Worm (Caenorhabditis elegans) whole organism, mixed stage, embryonic: ENCODE results near the gene sprr-2.

ENCODE experiments used
- M03D4.4 ChIP-seq: sonication (generic microtip); optimal IDR thresholded peaks from 2 replicates; lab custom pipeline; 2017; ENCODE audit warnings: mild to moderate bottlenecking, missing genetic modification characterization, missing compliant biosample characterization
- bed-3 ChIP-seq: fragments of 200-800 bp; sonication (Bioruptor generic); optimal IDR thresholded peaks from 3 replicates; lab custom pipeline; 2018; ENCODE audit warnings: mild to moderate bottlenecking, missing genetic modification characterization, moderate library complexity, missing compliant biosample characterization
- blmp-1 ChIP-seq: fragments of 150-350 bp; optimal IDR thresholded peaks from 2 replicates; lab custom pipeline; 2014; ENCODE audit warnings: missing biosample characterization, missing genetic modification characterization
- ceh-39 ChIP-seq: fragments of 150-350 bp; optimal IDR thresholded peaks from 2 replicates; lab custom pipeline; 2014; ENCODE audit warnings: missing biosample characterization, missing genetic modification characterization
- ceh-43 ChIP-seq: fragments of 200-800 bp; sonication (Bioruptor generic); optimal IDR thresholded peaks from 2 replicates; lab custom pipeline; 2018; ENCODE audit warnings: mild to moderate bottlenecking, missing genetic modification characterization, moderate library complexity, missing compliant biosample characterization
- ceh-83 ChIP-seq: fragments of 200-800 bp; sonication (Bioruptor generic); optimal IDR thresholded peaks from 2 replicates; lab custom pipeline; 2018; ENCODE audit warnings: mild to moderate bottlenecking, missing genetic modification characterization, missing compliant biosample characterization
- ces-1 ChIP-seq: fragments of 150-350 bp; optimal IDR thresholded peaks from 2 replicates; lab custom pipeline; 2014; ENCODE audit warnings: missing biosample characterization, missing genetic modification reagents, missing genetic modification characterization
- cnd-1 ChIP-seq: fragments of 200-800 bp; sonication (Bioruptor generic); optimal IDR thresholded peaks from 2 replicates; lab custom pipeline; 2018; ENCODE audit warnings: mild to moderate bottlenecking, missing genetic modification characterization, missing compliant biosample characterization
- drap-1 ChIP-seq: fragments of 200-800 bp; sonication (Bioruptor generic); optimal IDR thresholded peaks from 3 replicates; lab custom pipeline; 2018; ENCODE audit warnings: mild to moderate bottlenecking, missing genetic modification characterization, missing compliant biosample characterization
- elt-1 ChIP-seq: sonication (generic microtip); optimal IDR thresholded peaks from 2 replicates; lab custom pipeline; 2017; ENCODE audit warnings: missing genetic modification characterization, mild to moderate bottlenecking, missing compliant biosample characterization, antibody characterized with exemption, moderate library complexity, borderline replicate concordance; ENCODE audit not compliant: insufficient read depth
- elt-3 ChIP-seq: fragments of 150-350 bp; optimal IDR thresholded peaks from 2 replicates; lab custom pipeline; 2014; ENCODE audit warnings: missing biosample characterization, missing genetic modification characterization
- flh-1 ChIP-seq: fragments of 200-800 bp; sonication (Bioruptor generic); optimal IDR thresholded peaks from 2 replicates; lab custom pipeline; 2018; ENCODE audit warnings: mild to moderate bottlenecking, missing genetic modification characterization, moderate library complexity, missing compliant biosample characterization
- ham-2 ChIP-seq: fragments of 200-800 bp; sonication (Bioruptor generic); optimal IDR thresholded peaks from 2 replicates; lab custom pipeline; 2018; ENCODE audit warnings: mild to moderate bottlenecking, missing genetic modification characterization, missing compliant biosample characterization
- hlh-1 ChIP-seq: fragments of 150-350 bp; optimal IDR thresholded peaks from 2 replicates; lab custom pipeline; 2014; ENCODE audit warnings: missing biosample characterization, missing genetic modification reagents, missing genetic modification characterization
- lin-13 ChIP-seq: fragments of 150-350 bp; optimal IDR thresholded peaks from 2 replicates; lab custom pipeline; 2014; ENCODE audit warnings: missing biosample characterization, missing genetic modification characterization
- lin-32 ChIP-seq: fragments of 200-800 bp; sonication (Bioruptor generic); optimal IDR thresholded peaks from 2 replicates; lab custom pipeline; 2018; ENCODE audit warnings: mild to moderate bottlenecking, missing genetic modification characterization, missing compliant biosample characterization
- lsy-2 ChIP-seq: fragments of 150-350 bp; optimal IDR thresholded peaks from 2 replicates; lab custom pipeline; 2014; ENCODE audit warnings: missing biosample characterization, missing genetic modification characterization
- mab-5 ChIP-seq: fragments of 150-350 bp; optimal IDR thresholded peaks from 2 replicates; lab custom pipeline; 2014; ENCODE audit warnings: missing biosample characterization, missing genetic modification characterization
- mep-1 ChIP-seq: fragments of 150-350 bp; optimal IDR thresholded peaks from 2 replicates; lab custom pipeline; 2017; ENCODE audit warnings: missing biosample characterization, missing genetic modification reagents, missing genetic modification characterization, inconsistent platforms
- mls-2 ChIP-seq: sonication (generic microtip); optimal IDR thresholded peaks from 2 replicates; lab custom pipeline; 2016; ENCODE audit warnings: mild to moderate bottlenecking, missing genetic modification characterization, moderate library complexity, missing compliant biosample characterization
- nhr-12 ChIP-seq: fragments of 150-350 bp; optimal IDR thresholded peaks from 2 replicates; lab custom pipeline; 2014; ENCODE audit warnings: missing biosample characterization, missing genetic modification characterization
- nhr-2 ChIP-seq: fragments of 150-350 bp; optimal IDR thresholded peaks from 2 replicates; lab custom pipeline; 2014; ENCODE audit warnings: missing biosample characterization, missing genetic modification characterization
- nhr-237 ChIP-seq: fragments of 150-350 bp; optimal IDR thresholded peaks from 2 replicates; lab custom pipeline; 2014; ENCODE audit warnings: missing biosample characterization, missing genetic modification characterization
- nhr-28 ChIP-seq: fragments of 150-350 bp; optimal IDR thresholded peaks from 2 replicates; lab custom pipeline; 2014; ENCODE audit warnings: missing biosample characterization, missing genetic modification characterization
- nhr-76 ChIP-seq: sonication (generic microtip); optimal IDR thresholded peaks from 2 replicates; lab custom pipeline; 2017; ENCODE audit warnings: missing biosample characterization, missing genetic modification characterization
- pha-4 ChIP-seq: fragments of 150-350 bp; optimal IDR thresholded peaks from 2 replicates; lab custom pipeline; 2018; ENCODE audit warnings: missing biosample characterization, missing genetic modification reagents, missing genetic modification characterization
- sem-2 ChIP-seq: fragments of 200-800 bp; sonication (Bioruptor generic); optimal IDR thresholded peaks from 2 replicates; lab custom pipeline; 2018; ENCODE audit warnings: mild to moderate bottlenecking, missing genetic modification characterization, missing compliant biosample characterization
- snpc-4 ChIP-seq: fragments of 150-350 bp; optimal IDR thresholded peaks from 2 replicates; lab custom pipeline; 2014; ENCODE audit warnings: missing biosample characterization, missing genetic modification characterization
- sptf-1 ChIP-seq: sonication (generic microtip); optimal IDR thresholded peaks from 2 replicates; lab custom pipeline; 2017; ENCODE audit warnings: mild to moderate bottlenecking, missing genetic modification characterization, moderate library complexity, missing compliant biosample characterization
- tbx-8 ChIP-seq: fragments of 200-800 bp; sonication (Bioruptor generic); optimal IDR thresholded peaks from 2 replicates; lab custom pipeline; 2018; ENCODE audit warnings: mild to moderate bottlenecking, missing genetic modification characterization, moderate library complexity, missing compliant biosample characterization
- unc-120 ChIP-seq: sonication (generic microtip); optimal IDR thresholded peaks from 2 replicates; lab custom pipeline; 2017; ENCODE audit warnings: missing genetic modification characterization, missing compliant biosample characterization; ENCODE audit not compliant: poor library complexity, severe bottlenecking
- unc-39 ChIP-seq: fragments of 150-350 bp; optimal IDR thresholded peaks from 2 replicates; lab custom pipeline; 2014; ENCODE audit warnings: missing biosample characterization, missing genetic modification characterization
- unc-62 ChIP-seq: fragments of 150-350 bp; optimal IDR thresholded peaks from 2 replicates; lab custom pipeline; 2014; ENCODE audit warnings: missing biosample characterization, missing genetic modification reagents, missing genetic modification characterization
- zip-8 ChIP-seq: fragments of 150-350 bp; optimal IDR thresholded peaks from 2 replicates; lab custom pipeline; 2014; ENCODE audit warnings: missing biosample characterization, missing genetic modification characterization
- ztf-11 ChIP-seq: fragments of 150-350 bp; optimal IDR thresholded peaks from 2 replicates; lab custom pipeline; 2014; ENCODE audit warnings: missing biosample characterization, missing genetic modification characterization

The sprr-2 gene

DNA sequence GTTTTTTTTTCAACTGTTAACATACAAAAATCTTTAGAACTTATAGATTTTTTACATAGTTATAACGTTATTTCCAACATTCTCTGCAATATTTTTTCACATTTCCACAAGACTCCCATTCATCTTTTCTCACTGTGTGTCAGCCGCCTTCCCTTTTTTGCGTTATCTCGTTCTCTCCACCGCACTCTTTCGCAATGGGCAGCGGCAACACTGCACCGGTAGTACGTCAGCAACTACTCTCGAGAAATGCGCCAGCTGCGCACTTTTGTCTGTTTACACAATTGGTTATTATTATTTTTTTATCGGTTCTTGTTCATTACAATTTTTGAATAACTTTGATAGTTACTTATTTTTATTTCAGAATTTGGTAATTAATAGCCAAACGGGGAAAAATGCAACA lies 46.3 kb upstream of the sprr-2 start, which contains the start of gene C05G5.2 (continued):
- TF ChIP-seq tbx-8 (GFP tag; lab: Kevin White, UChicago) (no peak), sem-2 (GFP tag; lab: Kevin White, UChicago) (no peak), lin-32 (no peak)

DNA sequence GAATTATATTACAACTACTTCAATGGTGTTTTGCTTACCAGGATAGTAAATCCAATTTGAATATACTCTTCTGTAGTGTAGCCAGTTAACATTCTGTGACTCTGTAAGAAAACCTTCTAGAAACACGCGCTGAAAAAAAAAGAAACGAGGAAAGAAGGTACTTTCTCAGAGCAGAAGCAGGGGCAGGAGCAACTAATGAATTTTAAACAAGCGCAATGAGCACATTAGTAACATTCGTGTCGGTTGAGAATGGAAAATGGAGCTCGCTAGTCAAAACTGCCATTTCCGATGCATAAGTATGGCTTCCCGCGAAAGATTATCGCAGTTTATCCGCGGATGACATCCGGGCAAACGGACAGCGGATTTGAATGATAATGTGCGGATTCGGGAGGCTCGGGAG lies 41.3 kb upstream of the sprr-2 start, which contains the start of gene C05G5.3:
Gene C05G5.3, minus strand, starts transcription at position 101 of the 400 bp plus-strand sequence.
- TF ChIP-seq cnd-1 (tag; lab: Kevin White, UChicago) (no peak), sem-2 (GFP tag; lab: Kevin White, UChicago) (no peak), lin-13 (tag; lab: Kevin White, UChicago) (no peak), lsy-2 (no peak)

ce11 chrX:14753514-14754076 lies 39.6 kb upstream of the sprr-2 start, which contains the start of gene sucl-1:
TSS of gene sucl-1 (plus strand) at chrX:14754026.
- TF ChIP-seq nhr-76 (tag; lab: Kevin White, UChicago) (no peak), blmp-1 (tag; lab: Kevin White, UChicago) (no peak), nhr-12 (tag; lab: Kevin White, UChicago) (no peak), ham-2 (GFP tag; lab: Kevin White, UChicago) (peak; percentile 18), unc-62 (GFP tag; lab: Kevin White, UChicago) (peak; percentile 43), mls-2 (tag; lab: Kevin White, UChicago) (peak; percentile 86), unc-39 (tag; lab: Kevin White, UChicago) (no peak), elt-3 (tag; lab: Kevin White, UChicago) (no peak), pha-4 (tag; lab: Kevin White, UChicago) (peak; percentile 43), nhr-2 (tag; lab: Kevin White, UChicago) (peak; percentile 21), M03D4.4 (tag; lab: Kevin White, UChicago) (peak; percentile 51), snpc-4 (tag; lab: Kevin White, UChicago) (no peak), nhr-28 (tag; lab: Kevin White, UChicago) (no peak), zip-8 (tag; lab: Kevin White, UChicago) (no peak), lsy-2 (peak; percentile 16), nhr-237 (tag; lab: Kevin White, UChicago) (no peak), lin-13 (tag; lab: Kevin White, UChicago) (peak; percentile 57), ces-1 (GFP tag; lab: Kevin White, UChicago) (peak; percentile 62), cnd-1 (tag; lab: Kevin White, UChicago) (peak; percentile 31), ceh-43 (GFP tag; lab: Kevin White, UChicago) (no peak), ceh-39 (tag; lab: Kevin White, UChicago) (peak; percentile 66), sptf-1 (tag; lab: Kevin White, UChicago) (no peak), hlh-1 (tag; lab: Kevin White, UChicago) (peak; percentile 58), lin-32 (no peak), flh-1 (GFP tag; lab: Kevin White, UChicago) (no peak), mep-1 (peak; percentile 83), drap-1 (GFP tag; lab: Kevin White, UChicago) (peak; percentile 42), mab-5 (tag; lab: Kevin White, UChicago) (no peak), unc-120 (tag; lab: Kevin White, UChicago) (peak; percentile 64), tbx-8 (GFP tag; lab: Kevin White, UChicago) (no peak), ceh-83 (GFP tag; lab: Kevin White, UChicago) (no peak), sem-2 (GFP tag; lab: Kevin White, UChicago) (no peak), elt-1 (tag; lab: Kevin White, UChicago) (no peak), ztf-11 (tag; lab: Kevin White, UChicago) (peak; percentile 43), bed-3 (GFP tag; lab: Kevin White, UChicago) (no peak)

DNA sequence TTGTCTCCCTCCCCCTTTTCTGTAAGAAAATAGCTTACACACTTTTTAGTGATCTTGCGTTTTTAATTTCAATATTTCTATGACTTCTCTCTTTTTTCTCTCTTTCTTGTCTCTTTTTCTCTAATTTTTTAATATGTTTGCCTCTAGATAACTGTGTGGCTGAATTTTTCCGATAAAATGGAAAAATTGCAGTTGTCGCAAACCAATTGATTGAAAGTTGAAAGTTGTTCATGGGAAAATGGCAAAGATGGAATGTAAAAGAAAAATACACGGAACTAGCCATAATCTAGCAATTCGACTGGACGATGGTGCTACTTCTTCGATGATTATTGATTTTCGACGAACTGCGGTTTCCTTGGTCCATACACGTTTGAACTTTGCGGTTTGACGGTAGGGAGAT lies 37.4 kb upstream of the sprr-2 start:
- TF ChIP-seq ztf-11 (tag; lab: Kevin White, UChicago) = no peak
- no peak for TF ChIP-seq ceh-43 (GFP tag; lab: Kevin White, UChicago)
